Fruit fly (Drosophila melanogaster): ENCODE data around the gene CG9626.

The CG9626 gene

DNA sequence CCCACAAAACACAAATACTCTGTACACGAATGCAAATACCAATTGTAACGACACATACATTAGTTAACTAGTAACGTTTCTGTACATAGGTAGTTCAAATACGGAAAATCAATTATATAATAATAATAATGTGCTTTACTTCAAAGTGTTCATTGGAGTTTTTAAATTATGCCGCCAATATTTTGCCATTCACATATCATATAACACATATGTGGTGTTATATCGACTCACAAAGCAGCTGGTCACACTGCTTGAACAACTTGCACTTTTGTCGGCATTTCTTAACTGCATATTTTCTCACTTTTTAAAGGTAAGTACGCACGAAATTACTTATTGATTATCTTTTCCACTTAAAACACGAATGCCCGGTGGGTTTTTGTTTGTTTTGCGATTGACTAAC is 43.4 kb upstream of the CG9626 start, which contains the start of gene DppIII:
TSS of gene DppIII (plus strand) at position 227 of the 400 bp plus-strand sequence.
- TF ChIP-seq D1 (tag; optimal IDR thresholded peaks at IDR 0.05) (no peak), Pif1A (GFP tag; optimal IDR thresholded peaks at IDR 0.05) (no peak), EcR (GFP tag; optimal IDR thresholded peaks at IDR 0.05) (no peak), Snoo (tag; optimal IDR thresholded peaks at IDR 0.05) (no peak), CG34367 (tag; optimal IDR thresholded peaks at IDR 0.05) (no peak), gl (tag; optimal IDR thresholded peaks at IDR 0.05) (no peak), CG9948 (tag; optimal IDR thresholded peaks at IDR 0.05) (no peak), CG13204 (GFP tag; optimal IDR thresholded peaks at IDR 0.05) (no peak), CG15710 (tag; optimal IDR thresholded peaks at IDR 0.05) (no peak), CG8301 (tag; optimal IDR thresholded peaks at IDR 0.05) (no peak), CG8159 (tag; optimal IDR thresholded peaks at IDR 0.05) (no peak), fd96Ca (GFP tag; IDR thresholded peaks at IDR 0.05) (no peak), CG10348 (GFP tag; IDR thresholded peaks at IDR 0.05) (no peak), CG32121 (GFP tag; IDR thresholded peaks at IDR 0.05) (no peak), CG14655 (GFP tag; optimal IDR thresholded peaks at IDR 0.05) (no peak), Ets98B (GFP tag; IDR thresholded peaks at IDR 0.05) (no peak), Pif1B (GFP tag; optimal IDR thresholded peaks at IDR 0.05) (no peak), CG17806 (tag; optimal IDR thresholded peaks at IDR 0.05) (no peak)

DNA sequence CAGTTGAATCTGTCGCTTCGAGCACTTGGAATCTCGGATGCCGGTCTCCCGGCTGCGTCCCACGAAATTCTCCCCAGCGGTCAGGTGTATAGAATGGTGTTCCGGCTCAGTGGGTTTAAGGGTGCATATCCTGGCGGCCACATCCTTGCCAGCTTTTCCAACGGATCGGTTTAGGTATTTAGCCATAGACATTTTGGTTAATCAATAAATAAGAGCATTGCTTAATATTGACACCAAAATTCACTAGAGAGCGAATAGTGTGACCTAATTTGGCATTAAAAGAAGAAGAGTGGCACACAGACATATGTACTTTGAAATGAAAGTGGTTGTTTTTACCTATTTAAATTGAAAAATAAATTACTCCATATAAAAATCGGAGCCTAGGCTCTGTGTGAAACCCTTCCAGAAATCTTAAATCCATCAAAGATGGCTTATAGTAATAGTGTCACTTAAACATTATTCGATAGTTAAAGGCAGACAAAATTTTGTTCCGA is 42.5 kb upstream of the CG9626 start, which contains the start of the genes PNKP and COX7AL:
TSS of gene PNKP (minus strand) at position 266 of the 494 bp plus-strand sequence.
TSS of gene COX7AL (plus strand) at position 419 of the 494 bp plus-strand sequence.
- TF ChIP-seq CG14655 (GFP tag; optimal IDR thresholded peaks at IDR 0.05) = no peak
- TF ChIP-seq Ets98B (GFP tag; IDR thresholded peaks at IDR 0.05) = no peak

DNA sequence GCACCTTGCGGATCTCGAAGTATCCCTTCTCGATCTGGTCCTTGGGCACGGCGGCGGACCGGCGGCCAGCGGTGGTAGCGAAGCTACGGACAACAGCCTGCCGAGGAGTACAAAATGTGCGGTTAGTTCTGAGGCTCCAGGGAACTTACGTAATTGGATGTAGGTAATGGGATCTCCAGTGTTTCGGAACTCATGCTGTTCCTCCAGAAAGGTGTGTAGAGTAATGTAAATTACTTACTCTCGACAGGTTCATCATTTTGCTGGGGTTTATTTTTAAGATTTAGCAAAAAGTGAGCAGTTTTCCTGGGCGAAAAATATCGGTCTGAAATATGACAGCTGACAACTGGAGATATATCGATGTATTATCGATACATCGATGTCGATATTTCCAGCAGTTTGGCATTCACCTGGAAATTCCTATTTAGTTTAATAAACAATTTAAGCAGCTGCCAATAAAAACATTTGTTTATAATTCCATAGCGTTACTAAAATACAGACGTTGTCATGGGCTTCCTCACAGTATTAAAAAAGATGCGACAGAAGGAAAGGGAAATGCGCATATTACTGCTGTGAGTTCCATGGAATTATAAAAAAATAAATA is 40.0 kb upstream of the CG9626 start, which contains the start of the genes COX7A and Arl2:
TSS of gene COX7A (minus strand) at position 369 of the 601 bp plus-strand sequence.
TSS of gene Arl2 (plus strand) at position 426 of the 601 bp plus-strand sequence.
- TF ChIP-seq CG34367 (tag; optimal IDR thresholded peaks at IDR 0.05) (no peak), CG32121 (GFP tag; IDR thresholded peaks at IDR 0.05) (no peak; the same call in 1 of the 2 replicates), rn (GFP tag; IDR thresholded peaks at IDR 0.05) (no peak), EcR (GFP tag; optimal IDR thresholded peaks at IDR 0.05) (no peak)

DNA sequence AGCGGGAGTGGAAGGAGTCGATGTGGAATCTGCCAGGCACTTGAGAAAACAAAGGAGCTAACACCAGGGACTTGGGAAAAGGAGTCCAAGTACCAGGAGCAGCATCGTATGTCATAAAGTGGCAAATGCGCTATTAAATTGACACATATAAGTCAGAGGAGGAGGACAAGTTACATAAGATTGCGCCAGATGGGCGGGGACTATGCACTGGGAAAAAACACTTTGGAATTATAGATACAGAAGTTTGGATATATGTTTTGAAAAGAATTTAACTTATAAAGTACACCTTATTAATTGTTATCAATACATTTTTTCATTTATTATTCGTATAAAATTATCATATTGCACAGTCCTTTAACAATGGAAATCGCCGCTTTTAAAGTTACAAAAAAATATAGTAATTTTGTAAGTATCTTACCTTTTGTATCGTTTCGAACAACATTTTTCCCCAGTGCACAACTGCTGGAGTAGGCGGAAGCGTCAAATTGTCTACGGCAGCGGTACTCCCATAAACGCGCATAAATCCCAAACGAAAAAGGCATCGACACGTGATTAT is 35.3 kb upstream of the CG9626 start:
- TF ChIP-seq CG34367 (tag; optimal IDR thresholded peaks at IDR 0.05) = no peak
- no peak for TF ChIP-seq CG8159 (tag; optimal IDR thresholded peaks at IDR 0.05)
- no peak for TF ChIP-seq CG8301 (tag; optimal IDR thresholded peaks at IDR 0.05)
- no peak for TF ChIP-seq Pif1A (GFP tag; optimal IDR thresholded peaks at IDR 0.05)
- no peak for TF ChIP-seq CG32121 (GFP tag; IDR thresholded peaks at IDR 0.05)
- no peak for TF ChIP-seq CG17806 (tag; optimal IDR thresholded peaks at IDR 0.05)
- TF ChIP-seq CG13204 (GFP tag; optimal IDR thresholded peaks at IDR 0.05) = no peak
- no peak for TF ChIP-seq D1 (tag; optimal IDR thresholded peaks at IDR 0.05)
- TF ChIP-seq gl (tag; optimal IDR thresholded peaks at IDR 0.05) = no peak
- no peak for TF ChIP-seq CG9948 (tag; optimal IDR thresholded peaks at IDR 0.05)
- no peak for TF ChIP-seq CG12605 (GFP tag; IDR thresholded peaks at IDR 0.05)
- TF ChIP-seq CG14655 (GFP tag; optimal IDR thresholded peaks at IDR 0.05) = no peak
- no peak for TF ChIP-seq CG4496 (GFP tag; IDR thresholded peaks at IDR 0.05)
- no peak for TF ChIP-seq Ets98B (GFP tag; IDR thresholded peaks at IDR 0.05)
- no peak for TF ChIP-seq Pif1B (GFP tag; optimal IDR thresholded peaks at IDR 0.05)
- no peak for TF ChIP-seq rn (GFP tag; IDR thresholded peaks at IDR 0.05)
- no peak for TF ChIP-seq EcR (GFP tag; optimal IDR thresholded peaks at IDR 0.05)
- no peak for TF ChIP-seq fd96Ca (GFP tag; IDR thresholded peaks at IDR 0.05)
- TF ChIP-seq CG10348 (GFP tag; IDR thresholded peaks at IDR 0.05) = no peak

DNA sequence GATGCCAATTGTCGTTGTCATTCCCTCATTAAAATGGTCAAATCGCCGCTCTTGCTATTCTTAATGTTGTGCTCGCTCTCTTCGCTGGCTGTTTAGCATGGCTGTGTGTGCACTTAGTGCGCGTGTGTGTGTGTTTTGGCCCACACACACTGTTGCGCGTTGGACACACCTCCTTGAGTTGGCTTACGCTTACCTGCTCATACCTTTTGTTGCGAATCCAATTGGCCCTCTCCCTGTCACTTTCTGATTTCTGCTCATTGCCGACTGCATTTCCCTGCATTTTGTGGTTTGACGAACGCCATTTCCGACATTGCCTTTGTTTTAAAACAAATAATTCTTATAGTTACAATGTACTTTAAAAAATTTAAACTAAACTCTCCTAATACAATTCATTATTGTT is 34.2 kb upstream of the CG9626 start:
- TF ChIP-seq CG17806 (tag; optimal IDR thresholded peaks at IDR 0.05) (no peak), fd96Ca (GFP tag; IDR thresholded peaks at IDR 0.05) (0 out of 3 replicates have a peak, but pooled peaks have one; percentile 28)

dm6 chr3R:8334471-8334783 is 33.6 kb upstream of the CG9626 start:
- TF ChIP-seq CG4496 (GFP tag; IDR thresholded peaks at IDR 0.05) = no peak
- TF ChIP-seq Pif1A (GFP tag; optimal IDR thresholded peaks at IDR 0.05) = no peak
- TF ChIP-seq CG13204 (GFP tag; optimal IDR thresholded peaks at IDR 0.05) = no peak
- no peak for TF ChIP-seq fd96Ca (GFP tag; IDR thresholded peaks at IDR 0.05)
- no peak for TF ChIP-seq CG8301 (tag; optimal IDR thresholded peaks at IDR 0.05)
- TF ChIP-seq CG15710 (tag; optimal IDR thresholded peaks at IDR 0.05) = no peak
- no peak for TF ChIP-seq EcR (GFP tag; optimal IDR thresholded peaks at IDR 0.05)
- no peak for TF ChIP-seq CG10348 (GFP tag; IDR thresholded peaks at IDR 0.05)
- no peak for TF ChIP-seq gl (tag; optimal IDR thresholded peaks at IDR 0.05)
- no peak for TF ChIP-seq CG17806 (tag; optimal IDR thresholded peaks at IDR 0.05)
- TF ChIP-seq Ets98B (GFP tag; IDR thresholded peaks at IDR 0.05) = no peak
- TF ChIP-seq CG32121 (GFP tag; IDR thresholded peaks at IDR 0.05) = no peak

Measured in whole organism, pupa.